Worm (Caenorhabditis elegans): ENCODE data around the gene Y60C6A.1.

DNA sequence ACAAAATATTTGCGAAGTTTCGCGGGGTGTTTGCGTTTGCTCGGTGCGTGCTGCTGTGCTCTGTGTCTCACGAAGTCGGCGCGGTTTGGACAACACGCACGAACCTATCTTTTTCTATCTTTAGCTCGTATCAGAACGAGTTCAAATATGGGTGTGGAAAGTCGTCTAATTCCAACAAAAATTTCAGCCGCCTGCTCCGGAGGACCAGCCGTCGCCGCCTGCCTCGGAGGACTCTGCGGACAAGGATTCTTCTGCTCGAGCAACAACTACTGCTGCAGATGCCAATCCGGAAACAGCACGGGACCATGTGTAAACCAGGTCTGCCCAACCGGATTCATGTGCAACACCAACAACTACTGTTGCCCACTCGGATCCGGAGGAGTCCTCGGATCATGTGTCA lies 18.5 kb downstream of the Y60C6A.1 start:
- no peak for TF ChIP-seq aly-2 (tag; optimal IDR thresholded peaks at IDR 0.05)
- no peak for TF ChIP-seq nhr-237 (tag; optimal IDR thresholded peaks at IDR 0.05)
- TF ChIP-seq ztf-4 (tag; optimal IDR thresholded peaks at IDR 0.05), result no peak
- TF ChIP-seq nhr-77 (tag; optimal IDR thresholded peaks at IDR 0.05), result no peak
- TF ChIP-seq lin-11 (tag; optimal IDR thresholded peaks at IDR 0.05), result no peak

All from whole organism, L2 larva.